Fruit fly (Drosophila melanogaster): ENCODE data around the gene CG14321.
A peak's percentile ranks its signal among the peaks of the same experiment; 100 is the strongest.

The CG14321 gene

dm6 chr3R:17703691-17704537, 29.5 kb upstream of the CG14321 start (continued):
- TF ChIP-seq sqz (GFP tag; optimal IDR thresholded peaks at IDR 0.05) (peak; percentile 96), Kr (GFP tag; optimal IDR thresholded peaks at IDR 0.05) (peak; percentile 19), gsb (GFP tag; IDR thresholded peaks at IDR 0.05) (peak; percentile 98), CG3407 (GFP tag; optimal IDR thresholded peaks at IDR 0.05) (peak; percentile 97), CG7928 (GFP tag; optimal IDR thresholded peaks at IDR 0.05) (peak; percentile 81), CG8944 (GFP tag; optimal IDR thresholded peaks at IDR 0.05) (peak; percentile 99), tll (GFP tag; optimal IDR thresholded peaks at IDR 0.05) (peak in 1 of 2 experiments; percentile 54), CG4854 (GFP tag; optimal IDR thresholded peaks at IDR 0.05) (peak; percentile 99), sisA (GFP tag; IDR thresholded peaks at IDR 0.05) (peak; percentile 99), vnd (GFP tag; IDR thresholded peaks at IDR 0.05; ENCODE audit: partially characterized antibody) (no peak), disco-r (GFP tag; optimal IDR thresholded peaks at IDR 0.05) (peak; percentile 99), CG12744 (GFP tag; optimal IDR thresholded peaks at IDR 0.05) (peak; percentile 99), CHES-1-like (GFP tag; optimal IDR thresholded peaks at IDR 0.05) (peak; percentile 99), CG15269 (tag; optimal IDR thresholded peaks at IDR 0.05) (peak; percentile 99), CG6175 (GFP tag; IDR thresholded peaks at IDR 0.05) (peak; percentile 97), Gsc (GFP tag; IDR thresholded peaks at IDR 0.05) (peak; percentile 97), abd-A (tag; optimal IDR thresholded peaks at IDR 0.05) (peak; percentile 86), CG2202 (tag; optimal IDR thresholded peaks at IDR 0.05) (peak; percentile 98), CG4707 (GFP tag; optimal IDR thresholded peaks at IDR 0.05) (peak; percentile 95), CG4328 (GFP tag; optimal IDR thresholded peaks at IDR 0.05) (peak; percentile 86), ap (GFP tag; IDR thresholded peaks at IDR 0.05) (peak; percentile 99), inv (GFP tag; IDR thresholded peaks at IDR 0.05; ENCODE audit: partially characterized antibody) (no peak), Meics (GFP tag; optimal IDR thresholded peaks at IDR 0.05) (peak; percentile 99), CG31224 (GFP tag; IDR thresholded peaks at IDR 0.05) (peak; percentile 97), BtbVII (GFP tag; optimal IDR thresholded peaks at IDR 0.05) (peak; percentile 99), CG13424 (tag; optimal IDR thresholded peaks at IDR 0.05) (peak; percentile 97), jing (GFP tag; optimal IDR thresholded peaks at IDR 0.05) (peak; percentile 99), Antp (GFP tag; optimal IDR thresholded peaks at IDR 0.05) (peak; percentile 99), CG9609 (GFP tag; optimal IDR thresholded peaks at IDR 0.05) (peak; percentile 99), ara (GFP tag; IDR thresholded peaks at IDR 0.05) (peak; percentile 99), gcm (GFP tag; optimal IDR thresholded peaks at IDR 0.05) (peak; percentile 99), gcm2 (GFP tag; optimal IDR thresholded peaks at IDR 0.05) (peak; percentile 99), Tbp (GFP tag; optimal IDR thresholded peaks at IDR 0.05) (no peak), CG7745 (tag; optimal IDR thresholded peaks at IDR 0.05) (peak; percentile 81), br (optimal IDR thresholded peaks at IDR 0.05) (no peak), Ets97D (GFP tag; optimal IDR thresholded peaks at IDR 0.05) (peak; percentile 96), CG11695 (GFP tag; IDR thresholded peaks at IDR 0.05) (peak; percentile 99), CG7372 (GFP tag; IDR thresholded peaks at IDR 0.05) (peak; percentile 98), CG2199 (GFP tag; IDR thresholded peaks at IDR 0.05) (peak; percentile 99), danr (GFP tag; IDR thresholded peaks at IDR 0.05) (peak; percentile 99), CG12104 (GFP tag; optimal IDR thresholded peaks at IDR 0.05) (peak; percentile 98), Hand (GFP tag; optimal IDR thresholded peaks at IDR 0.05) (peak; percentile 97), CG14860 (GFP tag; IDR thresholded peaks at IDR 0.05; ENCODE audit: partially characterized antibody) (no peak), CG5953 (GFP tag; IDR thresholded peaks at IDR 0.05) (peak; percentile 98), CG4282 (GFP tag; optimal IDR thresholded peaks at IDR 0.05) (peak; percentile 97), Rx (GFP tag; IDR thresholded peaks at IDR 0.05) (peak; percentile 99), CG43689 (GFP tag; IDR thresholded peaks at IDR 0.05) (peak; percentile 98), unpg (GFP tag; optimal IDR thresholded peaks at IDR 0.05) (peak; percentile 99), zfh1 (GFP tag; IDR thresholded peaks at IDR 0.05) (peak; percentile 99)
